Fruit fly (Drosophila melanogaster) whole organism, wandering third instar larva: ENCODE data around the gene CG44290.

Source experiments
- Abd-B ChIP-seq: fragments of >200 bp; optimal IDR thresholded peaks from 2 replicates; lab custom pipeline; 2017; ENCODE audit warnings: missing biosample characterization, missing genetic modification characterization
- CG32264 ChIP-seq: fragments of 200-800 bp; sonication (Bioruptor generic); optimal IDR thresholded peaks from 2 replicates; lab custom pipeline; 2016; ENCODE audit warnings: missing biosample characterization, missing genetic modification characterization
- CG9705 ChIP-seq: fragments of 200-800 bp; sonication (Bioruptor generic); optimal IDR thresholded peaks from 2 replicates; lab custom pipeline; 2018; ENCODE audit warnings: missing biosample characterization, mild to moderate bottlenecking, missing genetic modification characterization
- CrebA ChIP-seq: fragments of 200-800 bp; sonication (Bioruptor generic); optimal IDR thresholded peaks from 2 replicates; lab custom pipeline; 2016; ENCODE audit warnings: missing biosample characterization, mild to moderate bottlenecking, missing genetic modification characterization, borderline replicate concordance
- Dfd ChIP-seq: fragments of >200 bp; optimal IDR thresholded peaks from 2 replicates; lab custom pipeline; 2017; ENCODE audit warnings: missing biosample characterization, missing genetic modification characterization
- Dif ChIP-seq: fragments of 200-275, 200-300 bp; sonication (Bioruptor generic); optimal IDR thresholded peaks from 2 replicates; lab custom pipeline; 2018; ENCODE audit warnings: missing biosample characterization, missing genetic modification characterization; ENCODE audit not compliant: partially characterized antibody
- GATAd ChIP-seq: sonication (Bioruptor generic); optimal IDR thresholded peaks from 2 replicates; lab custom pipeline; 2016; ENCODE audit warnings: missing biosample characterization, missing genetic modification characterization
- Hnf4 ChIP-seq: fragments of 200-800 bp; sonication (Bioruptor generic); optimal IDR thresholded peaks from 2 replicates; lab custom pipeline; 2016; ENCODE audit warnings: missing biosample characterization, mild to moderate bottlenecking, missing genetic modification characterization
- Hr78 ChIP-seq: fragments of >200 bp; optimal IDR thresholded peaks from 2 replicates; lab custom pipeline; 2017; ENCODE audit warnings: missing biosample characterization, missing genetic modification characterization
- Hr83 ChIP-seq: fragments of 200-300 bp; sonication (Bioruptor generic); optimal IDR thresholded peaks from 2 replicates; lab custom pipeline; 2016; ENCODE audit warnings: missing biosample characterization, mild to moderate bottlenecking, missing genetic modification characterization, moderate library complexity; ENCODE audit not compliant: poor library complexity, severe bottlenecking
- Jra ChIP-seq: sonication (Bioruptor generic); optimal IDR thresholded peaks from 2 replicates; lab custom pipeline; 2016; ENCODE audit warnings: missing biosample characterization, missing genetic modification characterization
- Mio ChIP-seq: sonication (Bioruptor generic); optimal IDR thresholded peaks from 2 replicates; lab custom pipeline; 2016; ENCODE audit warnings: missing biosample characterization, missing genetic modification characterization
- Myc ChIP-seq: fragments of >200 bp; optimal IDR thresholded peaks from 2 replicates; lab custom pipeline; 2017
- Rel ChIP-seq, 2 experiments: fragments of 200-800 bp; sonication (Bioruptor generic) in 1 of 2; optimal IDR thresholded peaks; 2 replicates in 1 of 2; 3 replicates in 1 of 2; lab custom pipeline; 2016 to 2019; ENCODE audit warnings: mild to moderate bottlenecking in 2 of 2, missing biosample characterization in 2 of 2, missing genetic modification characterization in 2 of 2, moderate library complexity in 1 of 2
- Sp1 ChIP-seq: fragments of 200-800 bp; sonication (Bioruptor generic); optimal IDR thresholded peaks from 3 replicates; lab custom pipeline; 2019; ENCODE audit warnings: missing biosample characterization, mild to moderate bottlenecking, missing genetic modification characterization, moderate library complexity
- Vsx2 ChIP-seq: fragments of 200-300, 225-300 bp; sonication (Bioruptor generic); optimal IDR thresholded peaks from 2 replicates; lab custom pipeline; 2018; ENCODE audit warnings: missing biosample characterization, missing genetic modification characterization; ENCODE audit not compliant: partially characterized antibody
- br ChIP-seq: fragments of 200-800 bp; sonication (Bioruptor generic); optimal IDR thresholded peaks from 2 replicates; lab custom pipeline; 2016; ENCODE audit warnings: missing biosample characterization, missing genetic modification characterization
- dl ChIP-seq, 2 experiments: fragments of 175-275, 200-275 bp in 1 of 2; fragments of 200-275 bp in 1 of 2; sonication (Bioruptor generic); optimal IDR thresholded peaks; lab custom pipeline; 2018; ENCODE audit warnings: mild to moderate bottlenecking in 2 of 2, missing biosample characterization in 2 of 2, missing genetic modification characterization in 2 of 2, moderate library complexity in 2 of 2; ENCODE audit not compliant: partially characterized antibody in 2 of 2, insufficient read depth in 1 of 2
- dmrt93B ChIP-seq: fragments of 200-800 bp; sonication (Bioruptor generic); optimal IDR thresholded peaks from 2 replicates; lab custom pipeline; 2018; ENCODE audit warnings: missing biosample characterization, mild to moderate bottlenecking, missing genetic modification characterization
- dsf ChIP-seq: sonication (Bioruptor generic); optimal IDR thresholded peaks from 2 replicates; lab custom pipeline; 2016; ENCODE audit warnings: missing biosample characterization, missing genetic modification characterization, borderline replicate concordance
- ey ChIP-seq: fragments of 200-800 bp; sonication (Bioruptor generic); optimal IDR thresholded peaks from 2 replicates; lab custom pipeline; 2016; ENCODE audit warnings: missing biosample characterization, missing genetic modification characterization
- foxo ChIP-seq, 2 experiments: fragments of 200-800 bp; sonication (Bioruptor generic); optimal IDR thresholded peaks; 2 replicates in 1 of 2; 3 replicates in 1 of 2; lab custom pipeline; 2016 to 2017; ENCODE audit warnings: missing biosample characterization in 2 of 2, missing genetic modification characterization in 2 of 2
- fru ChIP-seq: fragments of 200-800 bp; sonication (Bioruptor generic); optimal IDR thresholded peaks from 3 replicates; lab custom pipeline; 2016; ENCODE audit warnings: missing biosample characterization, mild to moderate bottlenecking, missing genetic modification characterization
- h ChIP-seq: fragments of 200-800 bp; sonication (Bioruptor generic); optimal IDR thresholded peaks from 3 replicates; lab custom pipeline; 2016; ENCODE audit warnings: missing biosample characterization, mild to moderate bottlenecking, missing genetic modification characterization
- jim ChIP-seq: fragments of 175-275, 200-325 bp; sonication (Bioruptor generic); optimal IDR thresholded peaks from 2 replicates; lab custom pipeline; 2016; ENCODE audit warnings: missing biosample characterization, mild to moderate bottlenecking, missing genetic modification characterization
- lola ChIP-seq: fragments of >200 bp; optimal IDR thresholded peaks from 2 replicates; lab custom pipeline; 2017; ENCODE audit warnings: missing biosample characterization, missing genetic modification characterization
- pan ChIP-seq: fragments of >200 bp; optimal IDR thresholded peaks from 2 replicates; lab custom pipeline; 2017
- psq ChIP-seq: fragments of 200-800 bp; sonication (Bioruptor generic); optimal IDR thresholded peaks from 3 replicates; lab custom pipeline; 2017; ENCODE audit warnings: missing biosample characterization, mild to moderate bottlenecking, missing genetic modification characterization, moderate library complexity
- rgr ChIP-seq: fragments of 200-800 bp; sonication (Bioruptor generic); optimal IDR thresholded peaks from 3 replicates; lab custom pipeline; 2016; ENCODE audit warnings: missing biosample characterization, mild to moderate bottlenecking, missing genetic modification characterization
- sage ChIP-seq: fragments of 200-800 bp; sonication (Bioruptor generic); optimal IDR thresholded peaks from 2 replicates; lab custom pipeline; 2016; ENCODE audit warnings: missing biosample characterization, mild to moderate bottlenecking, missing genetic modification characterization
- sv ChIP-seq: fragments of 200-800 bp; sonication (Bioruptor generic); optimal IDR thresholded peaks from 3 replicates; lab custom pipeline; 2016; ENCODE audit warnings: missing biosample characterization, missing genetic modification characterization
- tai ChIP-seq: sonication (Bioruptor generic); optimal IDR thresholded peaks from 2 replicates; lab custom pipeline; 2016; ENCODE audit warnings: missing biosample characterization, missing genetic modification characterization
- woc ChIP-seq: sonication (Bioruptor generic); optimal IDR thresholded peaks from 2 replicates; lab custom pipeline; 2016; ENCODE audit warnings: missing biosample characterization, mild to moderate bottlenecking, missing genetic modification characterization

The CG44290 gene

DNA sequence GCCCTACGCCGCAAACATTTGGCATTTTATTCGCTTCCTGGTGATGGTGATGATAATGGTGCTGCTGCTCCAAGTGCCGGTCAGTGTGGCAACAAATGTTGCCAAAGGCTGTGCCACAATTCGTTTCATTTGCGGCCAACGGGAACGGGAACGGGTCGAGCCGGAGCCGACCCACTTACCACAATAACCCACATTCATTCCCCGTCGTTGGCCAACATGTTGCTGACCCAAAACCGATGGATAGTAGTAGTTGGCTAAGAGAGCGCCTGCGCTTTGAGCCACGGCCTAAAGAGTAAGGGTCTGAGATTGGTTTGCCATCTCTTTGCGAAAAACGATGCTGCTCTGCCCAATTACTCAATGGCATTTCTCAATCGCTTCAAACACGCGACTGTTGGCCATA is 22.2 kb upstream of the CG44290 start:
- TF ChIP-seq Vsx2 (GFP tag; lab: Kevin White, UChicago) = no peak
- TF ChIP-seq tai (GFP tag; lab: Kevin White, UChicago) = no peak
- no peak for TF ChIP-seq pan (lab: Kevin White, UChicago)
- no peak for TF ChIP-seq lola (GFP tag; lab: Kevin White, UChicago)
- no peak for TF ChIP-seq GATAd (GFP tag; lab: Kevin White, UChicago)
- TF ChIP-seq ey (GFP tag; lab: Kevin White, UChicago) = no peak
- no peak for TF ChIP-seq Rel (GFP tag; optimal IDR thresholded peaks at IDR 0.05; lab: Kevin White, UChicago)
- no peak for TF ChIP-seq Rel (tag; optimal IDR thresholded peaks at IDR 0.05; lab: Kevin White, UChicago)
- TF ChIP-seq foxo (GFP tag; optimal IDR thresholded peaks at IDR 0.05; lab: Kevin White, UChicago) = no peak
- no peak for TF ChIP-seq woc (GFP tag; lab: Kevin White, UChicago)
- TF ChIP-seq Myc = no peak
- no peak for TF ChIP-seq br (GFP tag; lab: Kevin White, UChicago)
- TF ChIP-seq Jra (GFP tag; lab: Kevin White, UChicago) = no peak
- no peak for TF ChIP-seq CG32264 (GFP tag; lab: Kevin White, UChicago)
- TF ChIP-seq dsf (GFP tag; lab: Kevin White, UChicago) = no peak
- TF ChIP-seq Mio (GFP tag; lab: Kevin White, UChicago) = no peak
- TF ChIP-seq Dfd (GFP tag; lab: Kevin White, UChicago) = no peak
- TF ChIP-seq psq (GFP tag; lab: Kevin White, UChicago) = no peak
- TF ChIP-seq sage (GFP tag; lab: Kevin White, UChicago) = no peak
- no peak for TF ChIP-seq dmrt93B (GFP tag; lab: Kevin White, UChicago)

DNA sequence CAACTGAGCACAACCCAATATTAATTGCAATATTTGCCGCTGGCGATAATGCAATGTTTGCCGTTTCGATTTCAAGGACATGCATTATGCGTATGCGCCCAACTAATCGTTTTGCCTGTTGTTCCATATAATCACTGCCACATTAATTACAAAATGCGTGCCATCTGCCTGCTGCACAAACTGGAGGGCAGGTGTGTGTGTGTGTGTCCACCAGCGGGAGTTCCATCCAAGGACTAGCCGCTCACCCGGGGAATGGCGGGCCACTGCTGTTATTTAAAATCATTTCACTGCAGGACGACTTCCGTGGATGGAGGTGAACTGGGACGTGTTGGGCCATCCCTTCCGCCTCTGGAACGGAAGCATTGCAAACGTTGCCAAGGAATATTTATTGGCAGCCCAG is 4.6 kb upstream of the CG44290 start:
- TF ChIP-seq fru (GFP tag; lab: Kevin White, UChicago) (no peak), Jra (GFP tag; lab: Kevin White, UChicago) (no peak), Dif (GFP tag; lab: Kevin White, UChicago) (no peak), lola (GFP tag; lab: Kevin White, UChicago) (no peak), CG9705 (GFP tag; lab: Kevin White, UChicago) (no peak), Hr83 (GFP tag; lab: Kevin White, UChicago) (no peak), woc (GFP tag; lab: Kevin White, UChicago) (no peak), Abd-B (GFP tag; lab: Kevin White, UChicago) (no peak), Vsx2 (GFP tag; lab: Kevin White, UChicago) (no peak), Sp1 (GFP tag; lab: Kevin White, UChicago) (no peak), h (GFP tag; lab: Kevin White, UChicago) (no peak), rgr (GFP tag; lab: Kevin White, UChicago) (no peak), Hnf4 (GFP tag; lab: Kevin White, UChicago) (no peak), dl (GFP tag; optimal IDR thresholded peaks at IDR 0.05; lab: Kevin White, UChicago; ENCODE audit: insufficient read depth in 1 of 2, partially characterized antibody in 2 of 2) (no peak), CrebA (no peak), pan (lab: Kevin White, UChicago) (no peak), tai (GFP tag; lab: Kevin White, UChicago) (no peak), jim (GFP tag; lab: Kevin White, UChicago) (no peak), sv (GFP tag; lab: Kevin White, UChicago) (no peak)

DNA sequence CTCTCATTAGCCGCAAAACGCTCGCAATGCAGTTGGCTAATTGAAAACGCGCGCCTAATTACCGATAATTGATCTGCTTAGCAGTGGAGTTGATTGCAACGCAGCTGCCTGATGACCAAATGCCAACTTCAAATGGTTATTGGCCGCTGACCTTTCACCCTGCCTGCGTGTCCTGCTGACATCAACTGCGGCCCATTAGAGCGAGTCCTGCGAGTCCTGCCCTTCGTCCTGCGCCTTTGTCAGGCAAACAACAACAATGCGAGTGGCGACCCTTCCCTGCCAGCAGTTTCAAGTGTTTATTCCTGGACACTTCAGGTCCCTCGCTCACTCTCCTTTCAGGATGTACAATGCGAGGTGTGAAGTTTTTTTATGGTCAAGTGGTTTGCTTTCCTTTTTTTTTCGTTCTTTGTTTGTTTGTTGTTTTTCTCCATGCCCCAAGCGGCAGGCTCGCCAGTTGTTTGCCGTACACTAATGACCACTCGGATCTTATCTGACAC is 1.8 kb upstream of the CG44290 start:
- TF ChIP-seq Sp1 (GFP tag; lab: Kevin White, UChicago) (no peak), fru (GFP tag; lab: Kevin White, UChicago) (no peak), sv (GFP tag; lab: Kevin White, UChicago) (no peak), GATAd (GFP tag; lab: Kevin White, UChicago) (no peak), Vsx2 (GFP tag; lab: Kevin White, UChicago) (no peak), Myc (no peak), Hr78 (no peak), Hr83 (GFP tag; lab: Kevin White, UChicago) (no peak), Dfd (GFP tag; lab: Kevin White, UChicago) (no peak), sage (GFP tag; lab: Kevin White, UChicago) (no peak)
- TF ChIP-seq, all 38 proteins: peak for 0
